Fruit fly (Drosophila melanogaster): Measurements from ENCODE around the gene Or85f.

The Or85f gene

dm6 chr3R:9378644-9379411, 19.2 kb upstream of the Or85f start (continued):
- TF ChIP-seq sqz (GFP tag; optimal IDR thresholded peaks at IDR 0.05) (peak; percentile 68), CG4424 (GFP tag; optimal IDR thresholded peaks at IDR 0.05) (peak; percentile 68), insv (GFP tag; optimal IDR thresholded peaks at IDR 0.05) (no peak), CG31441 (GFP tag; IDR thresholded peaks at IDR 0.05) (peak; percentile 71), Ada2b (GFP tag; IDR thresholded peaks at IDR 0.05) (no peak), crc (GFP tag; optimal IDR thresholded peaks at IDR 0.05) (no peak), sug (tag; optimal IDR thresholded peaks at IDR 0.05) (no peak), CrebB (tag; optimal IDR thresholded peaks at IDR 0.05) (no peak), CG34422 (GFP tag; IDR thresholded peaks at IDR 0.05) (no peak), CG3407 (GFP tag; optimal IDR thresholded peaks at IDR 0.05) (peak; percentile 36), Blimp-1 (GFP tag; optimal IDR thresholded peaks at IDR 0.05) (peak; percentile 65), NFAT (GFP tag; IDR thresholded peaks at IDR 0.05) (no peak), C15 (GFP tag; IDR thresholded peaks at IDR 0.05) (no peak), Med (GFP tag) (peak; percentile 88), CG8388 (GFP tag; optimal IDR thresholded peaks at IDR 0.05) (peak; percentile 61), caup (GFP tag; optimal IDR thresholded peaks at IDR 0.05; ENCODE audit: severe bottlenecking) (no peak), Side (GFP tag; optimal IDR thresholded peaks at IDR 0.05) (no peak), lmd (GFP tag; IDR thresholded peaks at IDR 0.05) (no peak), CG5953 (GFP tag; IDR thresholded peaks at IDR 0.05) (no peak), CG10979 (tag; optimal IDR thresholded peaks at IDR 0.05) (peak; percentile 87), CG16815 (GFP tag; optimal IDR thresholded peaks at IDR 0.05) (peak; percentile 67), CG13296 (GFP tag; optimal IDR thresholded peaks at IDR 0.05) (no peak), odd (GFP tag; optimal IDR thresholded peaks at IDR 0.05) (peak; percentile 40), CG1792 (GFP tag; optimal IDR thresholded peaks at IDR 0.05) (no peak), CG7271 (tag; optimal IDR thresholded peaks at IDR 0.05) (no peak), E2f1 (GFP tag; IDR thresholded peaks at IDR 0.05) (0 out of 2 replicates have a peak, but pooled peaks have one; percentile 22), row (GFP tag; IDR thresholded peaks at IDR 0.05) (peak; percentile 68), cas (GFP tag; IDR thresholded peaks at IDR 0.05) (no peak), Lpt (GFP tag; optimal IDR thresholded peaks at IDR 0.05) (no peak), Optix (GFP tag; IDR thresholded peaks at IDR 0.05) (0 out of 3 replicates have a peak, but pooled peaks have one; percentile 19), CG14441 (GFP tag; IDR thresholded peaks at IDR 0.05) (no peak), klu (GFP tag; IDR thresholded peaks at IDR 0.05) (no peak), fru (optimal IDR thresholded peaks at IDR 0.05) (no peak), CG7745 (tag; optimal IDR thresholded peaks at IDR 0.05) (peak; percentile 51), CG16813 (GFP tag; IDR thresholded peaks at IDR 0.05; ENCODE audit: partially characterized antibody) (no peak), ind (GFP tag; optimal IDR thresholded peaks at IDR 0.05) (no peak), Nf-YA (GFP tag; IDR thresholded peaks at IDR 0.05) (0 out of 2 replicates have a peak, but pooled peaks have one; percentile 8), repo (GFP tag; optimal IDR thresholded peaks at IDR 0.05) (no peak), lbe (GFP tag; optimal IDR thresholded peaks at IDR 0.05) (peak; percentile 84), CG3281 (GFP tag; optimal IDR thresholded peaks at IDR 0.05) (peak; percentile 20), luna (GFP tag; optimal IDR thresholded peaks at IDR 0.05) (no peak), CG32767 (GFP tag; IDR thresholded peaks at IDR 0.05) (no peak), exex (tag; optimal IDR thresholded peaks at IDR 0.05) (no peak), NC2β (GFP tag; optimal IDR thresholded peaks at IDR 0.05) (no peak), CG14965 (GFP tag; optimal IDR thresholded peaks at IDR 0.05; ENCODE audit: borderline replicate concordance) (no peak), CG3995 (GFP tag; optimal IDR thresholded peaks at IDR 0.05) (no peak), ase (GFP tag; IDR thresholded peaks at IDR 0.05) (no peak), MESR4 (GFP tag; optimal IDR thresholded peaks at IDR 0.05) (no peak), Sry-β (GFP tag; optimal IDR thresholded peaks at IDR 0.05) (no peak), CTCF (GFP tag; optimal IDR thresholded peaks at IDR 0.05) (no peak), Mad (GFP tag; optimal IDR thresholded peaks at IDR 0.05) (no peak)
